In genomic region chrIV:17331100-17331577, ce11 we compare ENCODE assay signal across 7 worm cellular contexts.
TF ChIP-seq lines count a peak whose summit lies in the region.

Gene C49C3.6 (plus strand): TSS chrIV:17331527.

TF ChIP-seq in whole organism, L1 larva, 84 proteins besides CTCF, POLR2A, EP300 and RAD21 (continues in another document):
- no peak for TF ChIP-seq nhr-20 (tag; optimal IDR thresholded peaks at IDR 0.05; lab: Kevin White, UChicago)
- peak; percentile 43 to 45 for TF ChIP-seq efl-1 (optimal IDR thresholded peaks at IDR 0.05; lab: Kevin White, UChicago)
- TF ChIP-seq efl-1 (GFP tag; optimal IDR thresholded peaks at IDR 0.05 in 1 of 2; lab: Kevin White, UChicago), result peak; percentile 18 to 91
- TF ChIP-seq dpl-1 (GFP tag; optimal IDR thresholded peaks at IDR 0.05; lab: Kevin White, UChicago), result peak in 2 of 3 experiments; percentile 19 to 34
- peak; percentile 0 for TF ChIP-seq nhr-47 (tag; optimal IDR thresholded peaks at IDR 0.05; lab: Kevin White, UChicago)
- TF ChIP-seq elt-2 (tag; optimal IDR thresholded peaks at IDR 0.05; lab: Kevin White, UChicago), result no peak
- TF ChIP-seq snu-23 (GFP tag; optimal IDR thresholded peaks at IDR 0.05; lab: Kevin White, UChicago), result peak; percentile 24
- TF ChIP-seq lsy-2 (tag; optimal IDR thresholded peaks at IDR 0.05; lab: Kevin White, UChicago), result peak; percentile 6 to 56
- TF ChIP-seq ceh-82 (tag; optimal IDR thresholded peaks at IDR 0.05; lab: Kevin White, UChicago), result peak in 1 of 3 experiments; percentile 10
- TF ChIP-seq mep-1 (tag; optimal IDR thresholded peaks at IDR 0.05; lab: Kevin White, UChicago), result peak; percentile 37
- TF ChIP-seq lin-14 (GFP tag; optimal IDR thresholded peaks at IDR 0.05; lab: Kevin White, UChicago), result peak; percentile 18
- peak in 1 of 2 experiments; percentile 27 for TF ChIP-seq lin-35 (GFP tag; optimal IDR thresholded peaks at IDR 0.05; lab: Kevin White, UChicago)

TF ChIP-seq in whole organism, L2 larva, 48 proteins besides CTCF, POLR2A, EP300 and RAD21 (continues in another document):
- no peak for TF ChIP-seq nhr-77 (tag; optimal IDR thresholded peaks at IDR 0.05; lab: Kevin White, UChicago)
- no peak for TF ChIP-seq fos-1 (tag; optimal IDR thresholded peaks at IDR 0.05; lab: Kevin White, UChicago)
- TF ChIP-seq lin-13 (GFP tag; optimal IDR thresholded peaks at IDR 0.05; lab: Kevin White, UChicago), result peak; percentile 14
- no peak for TF ChIP-seq ama-1 (optimal IDR thresholded peaks at IDR 0.05; lab: Kevin White, UChicago)
- TF ChIP-seq lsy-2 (tag; optimal IDR thresholded peaks at IDR 0.05; lab: Kevin White, UChicago), result peak in 1 of 2 experiments; percentile 36
- no peak for TF ChIP-seq nhr-11 (tag; optimal IDR thresholded peaks at IDR 0.05; lab: Kevin White, UChicago)
- TF ChIP-seq sma-9 (GFP tag; optimal IDR thresholded peaks at IDR 0.05; lab: Kevin White, UChicago), result no peak
- TF ChIP-seq sma-9 (tag; optimal IDR thresholded peaks at IDR 0.05; lab: Kevin White, UChicago), result no peak
- TF ChIP-seq nhr-12 (tag; optimal IDR thresholded peaks at IDR 0.05; lab: Kevin White, UChicago), result no peak
- TF ChIP-seq nhr-25 (tag; optimal IDR thresholded peaks at IDR 0.05; lab: Kevin White, UChicago), result peak; percentile 12
- TF ChIP-seq nhr-129 (tag; optimal IDR thresholded peaks at IDR 0.05; lab: Kevin White, UChicago), result no peak
- TF ChIP-seq unc-55 (GFP tag; optimal IDR thresholded peaks at IDR 0.05; lab: Kevin White, UChicago), result peak; percentile 29
- no peak for TF ChIP-seq nhr-6 (tag; optimal IDR thresholded peaks at IDR 0.05; lab: Kevin White, UChicago)
- peak; percentile 31 for TF ChIP-seq C34F6.9 (tag; optimal IDR thresholded peaks at IDR 0.05; lab: Kevin White, UChicago)

TF ChIP-seq in whole organism, L3 larva, 47 proteins besides CTCF, POLR2A, EP300 and RAD21 (continues in another document):
- no peak for TF ChIP-seq elt-1 (tag; optimal IDR thresholded peaks at IDR 0.05; lab: Kevin White, UChicago)
- TF ChIP-seq daf-12 (tag; optimal IDR thresholded peaks at IDR 0.05; lab: Kevin White, UChicago), result no peak
- TF ChIP-seq hmg-11 (tag; optimal IDR thresholded peaks at IDR 0.05; lab: Kevin White, UChicago), result peak; percentile 56
- TF ChIP-seq nhr-237 (tag; optimal IDR thresholded peaks at IDR 0.05; lab: Kevin White, UChicago), result no peak
- no peak for TF ChIP-seq nhr-43 (tag; optimal IDR thresholded peaks at IDR 0.05; lab: Kevin White, UChicago; ENCODE audit: poor library complexity, severe bottlenecking)
- no peak for TF ChIP-seq lin-39 (tag; optimal IDR thresholded peaks at IDR 0.05; lab: Kevin White, UChicago)
- TF ChIP-seq nhr-76 (tag; optimal IDR thresholded peaks at IDR 0.05; lab: Kevin White, UChicago), result no peak
- TF ChIP-seq eor-1 (tag; optimal IDR thresholded peaks at IDR 0.05; lab: Kevin White, UChicago), result no peak
- no peak for TF ChIP-seq nhr-25 (tag; optimal IDR thresholded peaks at IDR 0.05; lab: Kevin White, UChicago)
- no peak for TF ChIP-seq tbx-2 (tag; optimal IDR thresholded peaks at IDR 0.05; lab: Kevin White, UChicago)
- no peak for TF ChIP-seq unc-39 (tag; optimal IDR thresholded peaks at IDR 0.05; lab: Kevin White, UChicago)
- TF ChIP-seq lin-15B (tag; optimal IDR thresholded peaks at IDR 0.05; lab: Kevin White, UChicago), result peak; percentile 49
- no peak for TF ChIP-seq ztf-11 (tag; optimal IDR thresholded peaks at IDR 0.05; lab: Kevin White, UChicago)
- no peak for TF ChIP-seq nhr-12 (tag; optimal IDR thresholded peaks at IDR 0.05; lab: Kevin White, UChicago)

TF ChIP-seq in whole organism, L4 larva, 104 proteins besides CTCF, POLR2A, EP300 and RAD21 (continues in another document):
- TF ChIP-seq unc-39 (tag; optimal IDR thresholded peaks at IDR 0.05; lab: Kevin White, UChicago) (no peak), ceh-32 (tag; optimal IDR thresholded peaks at IDR 0.05; lab: Kevin White, UChicago; ENCODE audit: poor library complexity) (no peak), daf-16 (GFP tag; optimal IDR thresholded peaks at IDR 0.05; lab: Kevin White, UChicago) (no peak), daf-16 (tag; optimal IDR thresholded peaks at IDR 0.05; lab: Kevin White, UChicago) (peak; percentile 1), aly-2 (tag; optimal IDR thresholded peaks at IDR 0.05; lab: Kevin White, UChicago) (no peak), ceh-20 (GFP tag; IDR thresholded peaks at IDR 0.05; lab: Robert Waterston, UW) (no peak), lim-7 (GFP tag; IDR thresholded peaks at IDR 0.05; lab: Robert Waterston, UW) (no peak), attf-4 (tag; optimal IDR thresholded peaks at IDR 0.05; lab: Kevin White, UChicago) (no peak), lin-29 (GFP tag; IDR thresholded peaks at IDR 0.05; lab: Robert Waterston, UW) (no peak), mes-2 (tag; optimal IDR thresholded peaks at IDR 0.05; lab: Kevin White, UChicago; ENCODE audit: poor library complexity, severe bottlenecking) (peak; percentile 28), Y105C5A.15 (GFP tag; IDR thresholded peaks at IDR 0.05; lab: Robert Waterston, UW) (no peak), dmd-6 (GFP tag; IDR thresholded peaks at IDR 0.05; lab: Robert Waterston, UW) (no peak), hmg-1.1 (GFP tag; IDR thresholded peaks at IDR 0.05; lab: Robert Waterston, UW) (no peak), lir-3 (tag; optimal IDR thresholded peaks at IDR 0.05; lab: Kevin White, UChicago) (no peak)

TF ChIP-seq in whole organism, late embryonic, 69 proteins besides CTCF, POLR2A, EP300 and RAD21:
- TF ChIP-seq hlh-6 (tag; optimal IDR thresholded peaks at IDR 0.05; lab: Kevin White, UChicago) (no peak), unc-42 (tag; optimal IDR thresholded peaks at IDR 0.05; lab: Kevin White, UChicago) (peak; percentile 62)

TF ChIP-seq in whole organism, mixed stage, embryonic, 35 proteins besides CTCF, POLR2A, EP300 and RAD21:
- TF ChIP-seq snpc-4 (tag; optimal IDR thresholded peaks at IDR 0.05; lab: Kevin White, UChicago) (no peak), ces-1 (GFP tag; optimal IDR thresholded peaks at IDR 0.05; lab: Kevin White, UChicago) (peak; percentile 73)

TF ChIP-seq in whole organism, young adult, 124 proteins besides CTCF, POLR2A, EP300 and RAD21:
- no peak for TF ChIP-seq ceh-100 (GFP tag; IDR thresholded peaks at IDR 0.05; lab: Robert Waterston, UW)
- TF ChIP-seq F57C9.4 (tag; optimal IDR thresholded peaks at IDR 0.05; lab: Kevin White, UChicago), result no peak
- no peak for TF ChIP-seq zim-3 (tag; optimal IDR thresholded peaks at IDR 0.05; lab: Kevin White, UChicago)
- TF ChIP-seq attf-5 (GFP tag; optimal IDR thresholded peaks at IDR 0.05; lab: Kevin White, UChicago), result no peak
- TF ChIP-seq F23B12.7 (tag; optimal IDR thresholded peaks at IDR 0.05; lab: Kevin White, UChicago; ENCODE audit: insufficient read depth), result no peak
- TF ChIP-seq snpc-1.3 (tag; optimal IDR thresholded peaks at IDR 0.05; lab: Kevin White, UChicago; ENCODE audit: insufficient read depth), result no peak
- TF ChIP-seq atf-7 (tag; optimal IDR thresholded peaks at IDR 0.05; lab: Kevin White, UChicago), result no peak
- peak; percentile 70 for TF ChIP-seq mcd-1 (GFP tag; IDR thresholded peaks at IDR 0.05; lab: Robert Waterston, UW)
- no peak for TF ChIP-seq pbrm-1 (GFP tag; IDR thresholded peaks at IDR 0.05; lab: Robert Waterston, UW)
- no peak for TF ChIP-seq D2030.7 (GFP tag; IDR thresholded peaks at IDR 0.05; lab: Robert Waterston, UW)
- no peak for TF ChIP-seq madf-8 (GFP tag; conservative IDR thresholded peaks at IDR 0.05; lab: Robert Waterston, UW)
- TF ChIP-seq lin-40 (tag; optimal IDR thresholded peaks at IDR 0.05; lab: Kevin White, UChicago), result no peak
- no peak for TF ChIP-seq T07F8.4 (tag; optimal IDR thresholded peaks at IDR 0.05; lab: Kevin White, UChicago)
- no peak for TF ChIP-seq nhr-179 (tag; optimal IDR thresholded peaks at IDR 0.05; lab: Kevin White, UChicago)
- no peak for TF ChIP-seq attf-6 (GFP tag; IDR thresholded peaks at IDR 0.05; lab: Robert Waterston, UW)
- TF ChIP-seq die-1 (tag; optimal IDR thresholded peaks at IDR 0.05; lab: Kevin White, UChicago), result no peak
- peak; percentile 95 for TF ChIP-seq hmg-1.2 (GFP tag; IDR thresholded peaks at IDR 0.05; lab: Robert Waterston, UW)
- TF ChIP-seq ceh-79 (tag; optimal IDR thresholded peaks at IDR 0.05; lab: Kevin White, UChicago), result no peak
- no peak for TF ChIP-seq cebp-2 (GFP tag; IDR thresholded peaks at IDR 0.05; lab: Robert Waterston, UW)
- TF ChIP-seq Y95B8A.8 (GFP tag; IDR thresholded peaks at IDR 0.05; lab: Robert Waterston, UW), result no peak
- TF ChIP-seq F33H1.4 (GFP tag; IDR thresholded peaks at IDR 0.05; lab: Robert Waterston, UW), result no peak
- TF ChIP-seq snpc-4 (GFP tag; optimal IDR thresholded peaks at IDR 0.05; lab: Kevin White, UChicago), result peak; percentile 51
- peak in 2 of 4 experiments; percentile 27 to 67 for TF ChIP-seq snpc-4 (tag; optimal IDR thresholded peaks at IDR 0.05; lab: Kevin White, UChicago)
- no peak for TF ChIP-seq hmg-20 (GFP tag; IDR thresholded peaks at IDR 0.05; lab: Robert Waterston, UW)
TF ChIP-seq in whole organism, young adult: peak in this region for 3.
